Fruit fly (Drosophila melanogaster): Measurements from ENCODE around the gene GstO1.

Gene GstO1

DNA sequence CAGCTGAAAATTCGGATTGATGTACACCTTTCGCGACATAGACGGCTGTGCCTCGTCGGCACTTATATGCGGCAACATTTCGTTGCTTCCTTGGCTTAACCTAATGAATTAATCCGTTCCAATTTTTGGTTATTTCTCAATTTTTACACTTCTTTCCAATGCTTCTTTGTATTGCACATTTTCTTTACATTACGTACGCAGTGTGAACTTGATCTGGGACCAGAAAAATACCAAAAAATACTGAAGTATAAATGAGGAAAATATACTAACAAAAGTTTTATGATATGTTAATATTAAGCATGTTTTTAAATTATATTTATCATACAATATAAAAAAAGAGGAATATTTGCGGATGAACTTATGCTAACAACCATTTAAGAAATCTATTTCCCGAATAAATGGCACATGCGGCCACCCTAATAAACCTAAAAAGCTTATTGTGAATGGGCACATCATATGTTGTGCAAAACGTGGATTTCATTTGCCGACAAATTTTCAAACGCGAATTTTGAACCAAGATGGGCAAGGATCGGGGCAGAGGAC lies 15.0 kb downstream of the GstO1 start, which contains the start of the genes ZC3H3 and Pus7 (continued):
- TF ChIP-seq psq (GFP tag; optimal IDR thresholded peaks at IDR 0.05) (no peak), hkb (optimal IDR thresholded peaks at IDR 0.05) (no peak), hkb (GFP tag; IDR thresholded peaks at IDR 0.05) (peak; percentile 18; the same call in 1 of the 2 replicates), CG2116 (GFP tag; optimal IDR thresholded peaks at IDR 0.05) (peak; percentile 59), br (optimal IDR thresholded peaks at IDR 0.05) (no peak), CG15514 (GFP tag; optimal IDR thresholded peaks at IDR 0.05) (peak; percentile 42), CG10654 (GFP tag; optimal IDR thresholded peaks at IDR 0.05) (peak; percentile 4), Hr78 (GFP tag; optimal IDR thresholded peaks at IDR 0.05) (no peak), ro (GFP tag; IDR thresholded peaks at IDR 0.05) (no peak), Lhr (GFP tag; optimal IDR thresholded peaks at IDR 0.05) (peak; percentile 6), CG6683 (GFP tag; optimal IDR thresholded peaks at IDR 0.05) (peak; percentile 7), chinmo (GFP tag; IDR thresholded peaks at IDR 0.05; ENCODE audit: partially characterized antibody) (peak; percentile 65; the same call in 1 of the 4 replicates), nom (GFP tag; optimal IDR thresholded peaks at IDR 0.05) (no peak), CG14710 (tag; optimal IDR thresholded peaks at IDR 0.05) (peak; percentile 59), CG31224 (GFP tag; IDR thresholded peaks at IDR 0.05) (no peak), aop (GFP tag; IDR thresholded peaks at IDR 0.05) (no peak), gfzf (GFP tag; optimal IDR thresholded peaks at IDR 0.05) (peak; percentile 64), CG13624 (GFP tag; optimal IDR thresholded peaks at IDR 0.05) (no peak), Ets97D (GFP tag; optimal IDR thresholded peaks at IDR 0.05) (no peak), CG4424 (GFP tag; optimal IDR thresholded peaks at IDR 0.05) (peak; percentile 13), unpg (GFP tag; optimal IDR thresholded peaks at IDR 0.05) (peak; percentile 16), zfh1 (GFP tag; IDR thresholded peaks at IDR 0.05) (0 out of 3 replicates have a peak, but pooled peaks have one; percentile 20), CG4854 (GFP tag; optimal IDR thresholded peaks at IDR 0.05) (no peak), gcm2 (GFP tag; optimal IDR thresholded peaks at IDR 0.05) (no peak), sens (GFP tag) (peak; percentile 71), CG12659 (GFP tag; optimal IDR thresholded peaks at IDR 0.05) (peak; percentile 57), pzg (GFP tag; optimal IDR thresholded peaks at IDR 0.05) (peak; percentile 56), al (GFP tag; IDR thresholded peaks at IDR 0.05) (no peak), CG30431 (GFP tag; optimal IDR thresholded peaks at IDR 0.05) (no peak), Antp (GFP tag; optimal IDR thresholded peaks at IDR 0.05) (no peak), MESR4 (GFP tag; optimal IDR thresholded peaks at IDR 0.05) (peak; percentile 90), odd (GFP tag; optimal IDR thresholded peaks at IDR 0.05) (no peak), CoRest (tag; optimal IDR thresholded peaks at IDR 0.05) (peak; percentile 36), Abd-B (GFP tag; optimal IDR thresholded peaks at IDR 0.05) (no peak), ERR (GFP tag; optimal IDR thresholded peaks at IDR 0.05) (no peak), gsb (GFP tag; IDR thresholded peaks at IDR 0.05) (no peak), MBD-R2 (GFP tag; IDR thresholded peaks at IDR 0.05) (peak; percentile 65), dm (GFP tag; optimal IDR thresholded peaks at IDR 0.05) (peak; percentile 72), CG6654 (GFP tag; optimal IDR thresholded peaks at IDR 0.05) (no peak), CG6175 (GFP tag; IDR thresholded peaks at IDR 0.05) (no peak), CG9437 (GFP tag; optimal IDR thresholded peaks at IDR 0.05) (peak; percentile 78), CG13424 (tag; optimal IDR thresholded peaks at IDR 0.05) (peak; percentile 37), insv (GFP tag; optimal IDR thresholded peaks at IDR 0.05) (no peak), yki (optimal IDR thresholded peaks at IDR 0.05) (no peak), dimm (GFP tag; IDR thresholded peaks at IDR 0.05) (no peak), CG3726 (GFP tag; IDR thresholded peaks at IDR 0.05) (no peak), Awh (GFP tag; IDR thresholded peaks at IDR 0.05) (no peak), CG2712 (tag; optimal IDR thresholded peaks at IDR 0.05) (peak; percentile 100)

Data from whole organism, embryonic.